Fruit fly (Drosophila melanogaster): ENCODE data around the gene CG6763.

CG6763 gene

dm6 chr3R:23331280-23331679 lies 47.5 kb downstream of the CG6763 start (continued):
- TF ChIP-seq CG10267 (tag; optimal IDR thresholded peaks at IDR 0.05) (peak; percentile 71), CG8359 (GFP tag; optimal IDR thresholded peaks at IDR 0.05; ENCODE audit: borderline replicate concordance) (peak; percentile 43), CG1024 (GFP tag; IDR thresholded peaks at IDR 0.05) (no peak), ewg (GFP tag; optimal IDR thresholded peaks at IDR 0.05) (peak; percentile 47), sisA (GFP tag; IDR thresholded peaks at IDR 0.05) (no peak), ato (GFP tag; IDR thresholded peaks at IDR 0.05; ENCODE audit: partially characterized antibody) (no peak), CG3838 (GFP tag; optimal IDR thresholded peaks at IDR 0.05) (no peak), zf30C (GFP tag; optimal IDR thresholded peaks at IDR 0.05) (peak; percentile 25), CG7271 (tag; optimal IDR thresholded peaks at IDR 0.05) (peak; percentile 37), fd64A (GFP tag; optimal IDR thresholded peaks at IDR 0.05) (no peak), CG11093 (GFP tag; IDR thresholded peaks at IDR 0.05) (no peak), ERR (GFP tag; optimal IDR thresholded peaks at IDR 0.05) (no peak), CG7987 (GFP tag; optimal IDR thresholded peaks at IDR 0.05) (peak; percentile 86), MESR4 (GFP tag; optimal IDR thresholded peaks at IDR 0.05) (no peak), Sry-β (GFP tag; optimal IDR thresholded peaks at IDR 0.05) (peak; percentile 32), stwl (tag; optimal IDR thresholded peaks at IDR 0.05) (peak; percentile 73), CG3281 (GFP tag; optimal IDR thresholded peaks at IDR 0.05) (peak; percentile 59), bab2 (GFP tag; optimal IDR thresholded peaks at IDR 0.05) (no peak), bigmax (GFP tag; optimal IDR thresholded peaks at IDR 0.05) (no peak), wor (GFP tag; IDR thresholded peaks at IDR 0.05) (no peak), bbx (GFP tag; IDR thresholded peaks at IDR 0.05; ENCODE audit: partially characterized antibody) (no peak), grau (tag; optimal IDR thresholded peaks at IDR 0.05) (peak; percentile 51), BEAF-32 (GFP tag; optimal IDR thresholded peaks at IDR 0.05) (no peak), CG14965 (GFP tag; optimal IDR thresholded peaks at IDR 0.05; ENCODE audit: borderline replicate concordance) (peak; percentile 99), CG3407 (GFP tag; optimal IDR thresholded peaks at IDR 0.05) (no peak), lab (GFP tag; optimal IDR thresholded peaks at IDR 0.05) (peak; percentile 62), CG11456 (GFP tag; IDR thresholded peaks at IDR 0.05) (peak; percentile 65; the same call in 1 of the 3 replicates), Hr78 (GFP tag; optimal IDR thresholded peaks at IDR 0.05) (no peak), vvl (GFP tag; IDR thresholded peaks at IDR 0.05) (peak; percentile 68), CG1602 (GFP tag; optimal IDR thresholded peaks at IDR 0.05) (peak; percentile 38), abd-A (tag; optimal IDR thresholded peaks at IDR 0.05) (no peak), sens (GFP tag) (peak; percentile 89), CG6689 (GFP tag; IDR thresholded peaks at IDR 0.05) (peak; percentile 12; the same call in 1 of the 2 replicates), lola (GFP tag; optimal IDR thresholded peaks at IDR 0.05) (no peak), CG6813 (GFP tag; optimal IDR thresholded peaks at IDR 0.05) (peak; percentile 64), row (GFP tag; IDR thresholded peaks at IDR 0.05) (no peak), Max (GFP tag; optimal IDR thresholded peaks at IDR 0.05) (peak; percentile 45), CG7839 (tag; optimal IDR thresholded peaks at IDR 0.05) (peak; percentile 48), CG10431 (GFP tag; optimal IDR thresholded peaks at IDR 0.05) (peak; percentile 57), Camta (GFP tag; optimal IDR thresholded peaks at IDR 0.05) (no peak), C15 (GFP tag; IDR thresholded peaks at IDR 0.05) (0 out of 3 replicates have a peak, but pooled peaks have one; percentile 51), zen2 (GFP tag; IDR thresholded peaks at IDR 0.05; ENCODE audit: partially characterized antibody) (no peak), CG14667 (GFP tag; IDR thresholded peaks at IDR 0.05) (no peak), hkb (optimal IDR thresholded peaks at IDR 0.05) (no peak), hkb (GFP tag; IDR thresholded peaks at IDR 0.05) (peak; percentile 31; the same call in 1 of the 2 replicates), Deaf1 (tag; optimal IDR thresholded peaks at IDR 0.05) (peak; percentile 14), vfl (GFP tag; optimal IDR thresholded peaks at IDR 0.05) (no peak), CG18262 (tag; optimal IDR thresholded peaks at IDR 0.05) (peak; percentile 57), CG10565 (GFP tag; optimal IDR thresholded peaks at IDR 0.05) (no peak), Poxn (GFP tag; IDR thresholded peaks at IDR 0.05) (no peak)

Measured in whole organism, embryonic.